Fruit fly (Drosophila melanogaster) whole organism, wandering third instar larva: Measurements from ENCODE around the gene Jhbp11.

Source experiments
- HLH106 ChIP-seq: fragments of 200-800 bp; optimal IDR thresholded peaks from 3 replicates; lab custom pipeline; 2019; ENCODE audit warnings: missing biosample characterization, mild to moderate bottlenecking, missing genetic modification characterization, moderate library complexity
- fru ChIP-seq: fragments of 200-800 bp; sonication (Bioruptor generic); optimal IDR thresholded peaks from 3 replicates; lab custom pipeline; 2016; ENCODE audit warnings: missing biosample characterization, mild to moderate bottlenecking, missing genetic modification characterization
- h ChIP-seq: fragments of 200-800 bp; sonication (Bioruptor generic); optimal IDR thresholded peaks from 3 replicates; lab custom pipeline; 2016; ENCODE audit warnings: missing biosample characterization, mild to moderate bottlenecking, missing genetic modification characterization
- woc ChIP-seq: sonication (Bioruptor generic); optimal IDR thresholded peaks from 2 replicates; lab custom pipeline; 2016; ENCODE audit warnings: missing biosample characterization, mild to moderate bottlenecking, missing genetic modification characterization

DNA sequence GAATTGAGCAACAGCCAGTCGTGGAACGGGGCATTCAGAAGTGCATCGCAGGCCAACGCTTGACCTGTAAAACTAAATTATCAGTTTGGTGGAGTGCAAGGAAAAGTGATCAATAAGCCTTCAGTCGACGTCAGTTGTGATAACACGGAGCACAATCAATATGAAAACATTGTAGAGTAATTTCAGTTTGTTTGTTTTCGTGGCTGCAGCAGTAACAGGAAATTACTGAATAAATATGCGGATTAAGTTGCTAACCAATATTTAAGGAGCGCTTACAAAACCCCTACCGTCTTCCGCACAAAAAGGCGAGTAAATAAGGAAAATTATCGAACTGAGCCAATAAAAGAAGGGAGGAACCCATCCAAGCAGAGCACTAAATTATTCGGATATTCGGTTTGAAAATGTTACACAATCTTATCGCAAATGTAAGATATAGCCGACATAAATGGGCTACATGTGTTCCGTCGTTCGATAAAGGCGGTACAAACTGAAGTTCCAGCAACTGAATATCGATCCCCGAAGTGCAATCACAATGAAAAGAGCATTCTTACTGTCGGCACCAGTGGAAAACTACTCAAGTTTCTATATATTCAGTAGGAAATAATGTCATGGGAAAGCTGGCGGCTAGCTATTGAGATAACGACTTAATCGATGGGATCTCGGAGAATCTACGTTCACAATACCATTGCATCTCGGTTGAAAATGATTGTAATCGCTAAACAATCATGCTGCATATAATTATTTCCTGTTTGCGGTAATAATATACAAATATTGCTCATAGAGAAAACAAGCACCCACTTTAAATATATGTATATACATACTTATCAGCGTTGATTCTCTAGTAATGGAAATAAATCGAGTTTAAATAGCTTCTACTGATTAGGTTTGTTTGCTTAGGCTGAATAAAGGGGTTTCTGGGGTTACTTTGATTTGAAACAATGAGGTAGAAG lies 34.9 kb downstream of the Jhbp11 start:
- TF ChIP-seq woc (GFP tag; lab: Kevin White, UChicago) (no peak), HLH106 (no peak), fru (GFP tag; lab: Kevin White, UChicago) (peak; percentile 38), h (GFP tag; lab: Kevin White, UChicago) (peak; percentile 36)
